Fruit fly (Drosophila melanogaster): ENCODE measurements around the gene bap.

DNA sequence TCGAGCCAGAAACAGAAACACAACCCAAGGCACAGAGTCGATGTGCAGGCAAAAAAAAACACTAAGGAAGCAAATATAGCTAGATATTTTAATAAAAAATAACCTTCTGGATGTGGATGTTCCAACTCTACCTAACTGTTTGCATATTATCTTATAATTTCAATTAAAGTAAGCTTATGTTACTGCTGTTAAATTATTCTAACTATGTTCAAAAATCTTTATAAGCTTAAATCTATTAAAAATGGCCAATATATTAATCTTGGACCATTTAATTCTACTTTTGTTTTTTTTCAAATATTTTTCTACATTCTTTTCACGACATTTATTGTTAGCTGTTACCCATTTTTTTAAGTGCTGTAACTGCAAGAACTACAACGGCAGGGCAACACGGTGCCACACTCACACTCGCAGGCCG lies 49.7 kb upstream of the bap start:
- TF ChIP-seq psq (optimal IDR thresholded peaks at IDR 0.05) (no peak), ttk (optimal IDR thresholded peaks at IDR 0.05) (no peak)
